Worm (Caenorhabditis elegans) whole organism, L3 larva: Measurements from ENCODE around the gene sph-1.

Source experiments
- R02D3.7 ChIP-seq: fragments of 150-350 bp; optimal IDR thresholded peaks from 2 replicates; lab custom pipeline; 2014; ENCODE audit warnings: missing biosample characterization, missing genetic modification characterization
- ZK546.5 ChIP-seq: sonication (generic microtip); optimal IDR thresholded peaks from 2 replicates; lab custom pipeline; 2017; ENCODE audit warnings: missing biosample characterization, missing genetic modification characterization
- aly-2 ChIP-seq: fragments of 150-350 bp; optimal IDR thresholded peaks from 2 replicates; lab custom pipeline; 2014; ENCODE audit warnings: missing biosample characterization, missing genetic modification characterization
- ama-1 ChIP-seq: fragments of 150-350 bp; optimal IDR thresholded peaks from 2 replicates; lab custom pipeline; 2018
- ceh-16 ChIP-seq: sonication (generic microtip); optimal IDR thresholded peaks from 2 replicates; lab custom pipeline; 2017; ENCODE audit warnings: missing biosample characterization, missing genetic modification characterization
- ceh-28 ChIP-seq: fragments of 150-350 bp; optimal IDR thresholded peaks from 2 replicates; lab custom pipeline; 2014; ENCODE audit warnings: missing biosample characterization, missing genetic modification reagents, missing genetic modification characterization
- ceh-82 ChIP-seq: fragments of 150-350 bp; optimal IDR thresholded peaks from 2 replicates; lab custom pipeline; 2014; ENCODE audit warnings: missing biosample characterization, missing genetic modification characterization
- ceh-9 ChIP-seq: sonication (generic microtip); optimal IDR thresholded peaks from 2 replicates; lab custom pipeline; 2018; ENCODE audit warnings: missing biosample characterization, missing genetic modification characterization
- daf-12 ChIP-seq: fragments of 150-350 bp; optimal IDR thresholded peaks from 2 replicates; lab custom pipeline; 2014; ENCODE audit warnings: missing biosample characterization, missing genetic modification reagents, missing genetic modification characterization
- egl-27 ChIP-seq: sonication (generic microtip); optimal IDR thresholded peaks from 4 replicates; lab custom pipeline; 2017; ENCODE audit warnings: missing biosample characterization, missing genetic modification reagents, missing genetic modification characterization
- egl-5 ChIP-seq: fragments of 150-350 bp; optimal IDR thresholded peaks from 2 replicates; lab custom pipeline; 2017; ENCODE audit warnings: missing biosample characterization, missing genetic modification reagents, missing genetic modification characterization, inconsistent platforms
- elt-1 ChIP-seq: fragments of 150-350 bp; optimal IDR thresholded peaks from 2 replicates; lab custom pipeline; 2014; ENCODE audit warnings: missing biosample characterization, missing genetic modification characterization
- elt-2 ChIP-seq: sonication (generic microtip); optimal IDR thresholded peaks from 2 replicates; lab custom pipeline; 2016; ENCODE audit warnings: missing genetic modification reagents, mild to moderate bottlenecking, missing genetic modification characterization, missing compliant biosample characterization
- elt-3 ChIP-seq, 3 experiments: fragments of 150-350 bp in 1 of 3; sonication (generic microtip) in 2 of 3; optimal IDR thresholded peaks; 2 replicates in 2 of 3; 4 replicates in 1 of 3; lab custom pipeline; 2014 to 2017; ENCODE audit warnings: missing biosample characterization in 3 of 3, missing genetic modification characterization in 3 of 3
- eor-1 ChIP-seq, 2 experiments: fragments of 150-350 bp; optimal IDR thresholded peaks; 2 replicates each; lab custom pipeline; 2014 to 2018; ENCODE audit warnings: missing biosample characterization in 2 of 2, missing genetic modification characterization in 2 of 2
- fkh-10 ChIP-seq: sonication (generic microtip); optimal IDR thresholded peaks from 2 replicates; lab custom pipeline; 2017; ENCODE audit warnings: missing biosample characterization, missing genetic modification reagents, missing genetic modification characterization
- fos-1 ChIP-seq: fragments of 150-350 bp; optimal IDR thresholded peaks from 2 replicates; lab custom pipeline; 2014; ENCODE audit warnings: missing biosample characterization, missing genetic modification characterization
- hmg-11 ChIP-seq: sonication (generic microtip); optimal IDR thresholded peaks from 2 replicates; lab custom pipeline; 2016; ENCODE audit warnings: missing genetic modification characterization, missing compliant biosample characterization
- jun-1 ChIP-seq: fragments of 150-350 bp; optimal IDR thresholded peaks from 2 replicates; lab custom pipeline; 2014; ENCODE audit warnings: missing biosample characterization, missing genetic modification reagents, missing genetic modification characterization
- lin-15B ChIP-seq: fragments of 150-350 bp; optimal IDR thresholded peaks from 2 replicates; lab custom pipeline; 2014; ENCODE audit warnings: missing biosample characterization, missing genetic modification characterization
- lin-39 ChIP-seq: fragments of 150-350 bp; optimal IDR thresholded peaks from 2 replicates; lab custom pipeline; 2018; ENCODE audit warnings: missing biosample characterization, missing genetic modification reagents, missing genetic modification characterization
- lsy-12 ChIP-seq: sonication (generic microtip); optimal IDR thresholded peaks from 2 replicates; lab custom pipeline; 2016; ENCODE audit warnings: mild to moderate bottlenecking, missing genetic modification characterization, missing compliant biosample characterization
- mdl-1 ChIP-seq: fragments of 150-350 bp; optimal IDR thresholded peaks from 2 replicates; lab custom pipeline; 2014; ENCODE audit warnings: missing biosample characterization, missing genetic modification characterization
- mml-1 ChIP-seq: fragments of 150-350 bp; sonication (generic microtip); optimal IDR thresholded peaks from 3 replicates; lab custom pipeline; 2014; ENCODE audit warnings: missing biosample characterization, missing genetic modification characterization
- nfya-1 ChIP-seq: sonication (generic microtip); optimal IDR thresholded peaks from 2 replicates; lab custom pipeline; 2017; ENCODE audit warnings: missing genetic modification characterization, mild to moderate bottlenecking, missing compliant biosample characterization, antibody characterized with exemption, moderate library complexity; ENCODE audit not compliant: insufficient read depth
- nhr-11 ChIP-seq: fragments of 150-350 bp; optimal IDR thresholded peaks from 2 replicates; lab custom pipeline; 2014; ENCODE audit warnings: missing biosample characterization, missing genetic modification characterization
- nhr-12 ChIP-seq: fragments of 150-350 bp; optimal IDR thresholded peaks from 2 replicates; lab custom pipeline; 2014; ENCODE audit warnings: missing biosample characterization, missing genetic modification characterization
- nhr-23 ChIP-seq: fragments of 150-350 bp; optimal IDR thresholded peaks from 2 replicates; lab custom pipeline; 2014; ENCODE audit warnings: missing biosample characterization, missing genetic modification reagents, missing genetic modification characterization
- nhr-237 ChIP-seq: fragments of 150-350 bp; optimal IDR thresholded peaks from 2 replicates; lab custom pipeline; 2014; ENCODE audit warnings: missing biosample characterization, missing genetic modification characterization
- nhr-25 ChIP-seq: sonication (generic microtip); optimal IDR thresholded peaks from 2 replicates; lab custom pipeline; 2017; ENCODE audit warnings: missing biosample characterization, missing genetic modification characterization
- nhr-28 ChIP-seq: fragments of 150-350 bp; optimal IDR thresholded peaks from 2 replicates; lab custom pipeline; 2014; ENCODE audit warnings: missing biosample characterization, missing genetic modification characterization
- nhr-43 ChIP-seq: sonication (generic microtip); optimal IDR thresholded peaks from 2 replicates; lab custom pipeline; 2016; ENCODE audit warnings: mild to moderate bottlenecking, missing genetic modification characterization, missing compliant biosample characterization; ENCODE audit not compliant: poor library complexity, severe bottlenecking
- nhr-67 ChIP-seq: fragments of 150-350 bp; optimal IDR thresholded peaks from 2 replicates; lab custom pipeline; 2014; ENCODE audit warnings: missing biosample characterization, missing genetic modification characterization
- nhr-76 ChIP-seq: fragments of 150-350 bp; sonication (generic microtip); optimal IDR thresholded peaks from 5 replicates; lab custom pipeline; 2014; ENCODE audit warnings: missing biosample characterization, missing genetic modification characterization
- nhr-77 ChIP-seq: fragments of 150-350 bp; optimal IDR thresholded peaks from 2 replicates; lab custom pipeline; 2014; ENCODE audit warnings: missing biosample characterization, missing genetic modification characterization
- pha-4 ChIP-seq: fragments of 150-350 bp; optimal IDR thresholded peaks from 2 replicates; lab custom pipeline; 2014; ENCODE audit warnings: missing biosample characterization, missing genetic modification reagents, missing genetic modification characterization
- pqm-1 ChIP-seq: fragments of 150-350 bp; optimal IDR thresholded peaks from 2 replicates; lab custom pipeline; 2017; ENCODE audit warnings: missing biosample characterization, missing genetic modification characterization, inconsistent platforms
- skn-1 ChIP-seq: fragments of 150-350 bp; optimal IDR thresholded peaks from 2 replicates; lab custom pipeline; 2014; ENCODE audit warnings: missing biosample characterization, missing genetic modification characterization
- snpc-4 ChIP-seq: fragments of 150-350 bp; optimal IDR thresholded peaks from 2 replicates; lab custom pipeline; 2014; ENCODE audit warnings: missing biosample characterization, missing genetic modification characterization
- tbx-2 ChIP-seq: sonication (generic microtip); optimal IDR thresholded peaks from 2 replicates; lab custom pipeline; 2016; ENCODE audit warnings: mild to moderate bottlenecking, missing genetic modification characterization, missing compliant biosample characterization
- unc-62 ChIP-seq: fragments of 150-350 bp; sonication (generic microtip); optimal IDR thresholded peaks from 4 replicates; lab custom pipeline; 2014; ENCODE audit warnings: missing biosample characterization, missing genetic modification reagents, missing genetic modification characterization
- zag-1 ChIP-seq: fragments of 150-350 bp; optimal IDR thresholded peaks from 2 replicates; lab custom pipeline; 2014; ENCODE audit warnings: missing biosample characterization, missing genetic modification characterization
- ztf-11 ChIP-seq: fragments of 150-350 bp; optimal IDR thresholded peaks from 2 replicates; lab custom pipeline; 2014; ENCODE audit warnings: missing biosample characterization, missing genetic modification characterization
- ztf-4 ChIP-seq: fragments of 150-350 bp; optimal IDR thresholded peaks from 2 replicates; lab custom pipeline; 2014; ENCODE audit warnings: missing biosample characterization, missing genetic modification characterization

Gene sph-1

ce11 chrIV:8142735-8143550, 9.6 kb upstream of the sph-1 start, which contains the start of gene pmk-2:
Gene pmk-2, plus strand, starts transcription at chrIV:8143500.
- TF ChIP-seq unc-62 (GFP tag; lab: Kevin White, UChicago) (no peak), elt-2 (peak; percentile 40), jun-1 (tag; lab: Kevin White, UChicago) (peak; percentile 3), skn-1 (tag; lab: Kevin White, UChicago) (peak; percentile 14), nfya-1 (tag; lab: Kevin White, UChicago) (peak; percentile 29)

- TF ChIP-seq ceh-28 (tag; lab: Kevin White, UChicago) (peak; percentile 13), elt-2 (peak; percentile 61), ceh-16 (tag; lab: Kevin White, UChicago) (no peak), nhr-237 (no peak), jun-1 (tag; lab: Kevin White, UChicago) (peak; percentile 11), nhr-23 (tag; lab: Kevin White, UChicago) (peak; percentile 54), pha-4 (tag; lab: Kevin White, UChicago) (peak; percentile 9), snpc-4 (tag; lab: Kevin White, UChicago) (no peak)
Observed at ce11 chrIV:8138984-8139383, 5.6 kb upstream of the sph-1 start, which contains the start of gene pmk-3. Gene pmk-3, plus strand, starts transcription at chrIV:8139219.

ce11 chrIV:8136548-8136947, 3.2 kb upstream of the sph-1 start:
- TF ChIP-seq nhr-12 (tag; lab: Kevin White, UChicago) (no peak), mdl-1 (tag; lab: Kevin White, UChicago) (no peak)

- TF ChIP-seq nhr-76 (tag; lab: Kevin White, UChicago) (no peak), ztf-11 (tag; lab: Kevin White, UChicago) (no peak), ama-1 (lab: Kevin White, UChicago) (no peak), nhr-43 (tag; lab: Kevin White, UChicago) (no peak), unc-62 (GFP tag; lab: Kevin White, UChicago) (no peak), lin-15B (tag; lab: Kevin White, UChicago) (peak; percentile 88), nhr-67 (tag; lab: Kevin White, UChicago) (no peak), zag-1 (no peak), nhr-28 (tag; lab: Kevin White, UChicago) (no peak), hmg-11 (peak; percentile 71), nhr-25 (tag; lab: Kevin White, UChicago) (peak; percentile 55), fos-1 (tag; lab: Kevin White, UChicago) (no peak), snpc-4 (tag; lab: Kevin White, UChicago) (peak; percentile 71), egl-27 (tag; lab: Kevin White, UChicago) (no peak), ztf-4 (tag; lab: Kevin White, UChicago) (no peak), eor-1 (tag; optimal IDR thresholded peaks at IDR 0.05; lab: Kevin White, UChicago) (no peak), nhr-77 (tag; lab: Kevin White, UChicago) (no peak), nhr-237 (no peak), nhr-12 (tag; lab: Kevin White, UChicago) (no peak), ZK546.5 (tag; lab: Kevin White, UChicago) (no peak), lin-39 (tag; lab: Kevin White, UChicago) (peak; percentile 70), ceh-82 (tag; lab: Kevin White, UChicago) (no peak), nhr-23 (tag; lab: Kevin White, UChicago) (peak; percentile 53), fkh-10 (GFP tag; lab: Kevin White, UChicago) (no peak), elt-2 (peak; percentile 49), daf-12 (tag; lab: Kevin White, UChicago) (no peak), pqm-1 (peak; percentile 39), pha-4 (tag; lab: Kevin White, UChicago) (peak; percentile 75), egl-5 (no peak), tbx-2 (no peak), lsy-12 (tag; lab: Kevin White, UChicago) (no peak), nfya-1 (tag; lab: Kevin White, UChicago) (peak; percentile 72), ceh-16 (tag; lab: Kevin White, UChicago) (no peak), aly-2 (tag; lab: Kevin White, UChicago) (no peak), R02D3.7 (tag; lab: Kevin White, UChicago) (no peak), elt-3 (tag; optimal IDR thresholded peaks at IDR 0.05; lab: Kevin White, UChicago) (no peak), mdl-1 (tag; lab: Kevin White, UChicago) (no peak), skn-1 (tag; lab: Kevin White, UChicago) (no peak), nhr-11 (no peak), ceh-9 (tag; lab: Kevin White, UChicago) (no peak), jun-1 (tag; lab: Kevin White, UChicago) (no peak), mml-1 (tag; lab: Kevin White, UChicago) (no peak), elt-1 (tag; lab: Kevin White, UChicago) (no peak)
Observed at ce11 chrIV:8136005-8136512, 2.7 kb upstream of the sph-1 start, which contains the start of the genes isp-1 and islo-1. Gene isp-1, minus strand, starts transcription at chrIV:8136055. Gene islo-1, plus strand, starts transcription at chrIV:8136389.
